Worm (Caenorhabditis elegans): ENCODE data around the gene gldi-8.

ce11 chrIII:12575350-12576292 is 23.9 kb downstream of the gldi-8 start, which contains the start of gene aakg-1:
- no peak for TF ChIP-seq fos-1 (tag; optimal IDR thresholded peaks at IDR 0.05)
- TF ChIP-seq fkh-10 (GFP tag; optimal IDR thresholded peaks at IDR 0.05), result no peak
- TF ChIP-seq elt-3 (tag; optimal IDR thresholded peaks at IDR 0.05), result no peak
- no peak for TF ChIP-seq ama-1 (optimal IDR thresholded peaks at IDR 0.05)
- TF ChIP-seq nhr-11 (tag; optimal IDR thresholded peaks at IDR 0.05), result no peak
- no peak for TF ChIP-seq pqm-1 (tag; optimal IDR thresholded peaks at IDR 0.05)
- TF ChIP-seq mdl-1 (tag; optimal IDR thresholded peaks at IDR 0.05), result no peak
- peak; percentile 42 for TF ChIP-seq pha-4 (tag; optimal IDR thresholded peaks at IDR 0.05)
- no peak for TF ChIP-seq nfya-1 (tag; optimal IDR thresholded peaks at IDR 0.05; ENCODE audit: insufficient read depth)
- no peak for TF ChIP-seq fkh-2 (tag; optimal IDR thresholded peaks at IDR 0.05)

Data from whole organism, L3 larva.